Worm (Caenorhabditis elegans) whole organism, midembryonic: ENCODE data around the gene taf-6.1.

Source experiments
- cog-1 ChIP-seq: sonication (generic microtip); optimal IDR thresholded peaks from 2 replicates; lab custom pipeline; 2016; ENCODE audit warnings: missing genetic modification characterization, missing compliant biosample characterization
- klf-2 ChIP-seq: fragments of 200-800 bp; sonication (Bioruptor generic); conservative IDR thresholded peaks from 2 replicates; pipeline ENCODE4 v1.3.6; 2022; ENCODE audit warnings: missing genetic modification reagents, missing genetic modification characterization, missing compliant biosample characterization
- med-1 ChIP-seq: sonication (generic microtip); optimal IDR thresholded peaks from 2 replicates; lab custom pipeline; 2017; ENCODE audit warnings: missing genetic modification characterization, mild to moderate bottlenecking, missing compliant biosample characterization, antibody characterized with exemption, missing genetic modification reagents; ENCODE audit not compliant: insufficient read depth
- ztf-23 ChIP-seq: fragments of 200-800 bp; sonication (Bioruptor generic); IDR thresholded peaks from 2 replicates; pipeline ENCODE4 v1.3.6; 2022; ENCODE audit warnings: missing genetic modification reagents, missing genetic modification characterization, missing compliant biosample characterization
- ztf-29 ChIP-seq: fragments of 200-800 bp; sonication (Bioruptor generic); IDR thresholded peaks from 2 replicates; pipeline ENCODE4 v1.3.6; 2022; ENCODE audit warnings: missing genetic modification reagents, missing genetic modification characterization, missing compliant biosample characterization

DNA sequence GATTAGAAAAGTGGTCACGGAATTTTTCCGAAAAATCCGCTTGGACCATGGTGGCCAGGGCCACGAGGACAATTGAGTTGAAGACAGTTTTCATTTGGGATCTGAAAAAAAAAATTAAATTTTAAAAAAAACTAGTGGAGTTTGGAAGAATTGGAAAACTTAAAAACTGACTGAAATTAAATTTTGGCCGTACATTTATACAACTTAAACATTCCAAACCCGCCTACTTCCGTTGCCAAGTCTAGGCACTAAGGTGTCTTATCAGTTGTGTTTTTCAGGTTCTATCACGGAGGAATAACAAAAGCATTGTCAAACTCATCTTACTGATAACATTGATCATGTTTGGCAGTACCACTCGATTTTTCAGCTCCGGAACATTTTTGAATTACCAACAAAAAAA is 13.6 kb upstream of the taf-6.1 start, which contains the start of gene lips-12:
- no peak for TF ChIP-seq ztf-23 (GFP tag; lab: Robert Waterston, UW)
- no peak for TF ChIP-seq klf-2 (GFP tag; lab: Robert Waterston, UW)
- TF ChIP-seq med-1 (GFP tag; lab: Kevin White, UChicago), result no peak
- no peak for TF ChIP-seq cog-1 (tag; lab: Kevin White, UChicago)
- TF ChIP-seq ztf-29 (GFP tag; lab: Robert Waterston, UW), result no peak
